Worm (Caenorhabditis elegans): ENCODE measurements around the gene C52E4.7.
A peak's percentile ranks its signal among the peaks of the same experiment; 100 is the strongest.

C52E4.7 gene

DNA sequence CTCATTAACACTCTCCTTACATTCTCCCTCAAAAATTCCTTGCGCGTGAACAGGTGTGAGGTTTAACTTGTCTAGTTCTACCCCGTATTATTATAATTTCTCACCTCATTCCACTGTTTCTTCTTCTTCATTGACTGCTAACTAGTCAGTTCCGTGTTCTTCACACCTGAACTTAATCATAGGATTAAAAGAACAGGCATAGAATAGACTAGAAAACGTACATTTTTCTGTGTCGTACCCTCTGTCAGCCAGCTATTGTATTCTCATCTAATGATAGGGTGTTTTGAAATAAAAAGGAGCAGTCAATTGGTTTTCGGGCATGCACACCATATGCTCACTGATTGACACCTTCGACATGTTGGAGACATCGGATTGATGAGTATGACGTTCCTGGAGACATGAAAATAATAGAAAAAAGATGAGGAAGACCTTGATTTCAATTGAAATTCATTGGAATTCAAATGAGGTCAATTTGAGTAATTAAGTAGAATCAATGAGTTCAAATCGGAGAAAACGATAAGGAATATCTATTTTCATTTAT lies 46.6 kb upstream of the C52E4.7 start:
- TF ChIP-seq spr-3 (GFP tag; optimal IDR thresholded peaks at IDR 0.05) (no peak), cey-2 (tag; optimal IDR thresholded peaks at IDR 0.05; ENCODE audit: borderline replicate concordance, insufficient read depth) (no peak), pqm-1 (tag; optimal IDR thresholded peaks at IDR 0.05) (no peak), rbr-2 (tag; optimal IDR thresholded peaks at IDR 0.05) (no peak), dmd-8 (GFP tag; IDR thresholded peaks at IDR 0.05) (no peak), tag-97 (GFP tag; IDR thresholded peaks at IDR 0.05) (no peak), snpc-1.2 (GFP tag; IDR thresholded peaks at IDR 0.05) (no peak), vab-7 (GFP tag; IDR thresholded peaks at IDR 0.05) (no peak), daf-16 (GFP tag; optimal IDR thresholded peaks at IDR 0.05) (no peak), daf-16 (tag; optimal IDR thresholded peaks at IDR 0.05) (no peak), nhr-10 (tag; optimal IDR thresholded peaks at IDR 0.05) (no peak), nhr-48 (tag; optimal IDR thresholded peaks at IDR 0.05) (no peak), zip-11 (GFP tag; IDR thresholded peaks at IDR 0.05) (no peak)

DNA sequence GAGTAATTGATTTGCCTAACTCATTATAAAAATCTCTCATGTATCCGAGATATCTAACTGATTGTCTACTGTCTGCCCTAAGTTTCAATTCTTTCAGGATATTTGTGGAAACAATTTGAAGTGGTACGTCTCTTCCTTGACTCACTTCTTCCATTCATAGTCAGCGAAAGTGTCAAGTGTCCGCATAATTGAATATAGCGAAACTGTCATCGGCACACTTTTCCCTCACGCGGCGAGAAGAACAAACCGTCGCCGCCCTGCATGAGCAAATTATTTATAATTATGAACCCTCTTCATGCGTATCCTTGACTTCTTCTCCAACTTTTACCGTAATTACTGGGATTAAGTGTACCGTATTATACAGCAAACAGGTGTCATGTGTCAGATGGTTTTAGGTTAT lies 45.5 kb upstream of the C52E4.7 start:
- no peak for TF ChIP-seq ceh-20 (GFP tag; IDR thresholded peaks at IDR 0.05)
- no peak for TF ChIP-seq pha-4 (GFP tag; IDR thresholded peaks at IDR 0.05)
- TF ChIP-seq pha-4 (tag; optimal IDR thresholded peaks at IDR 0.05) = no peak
- no peak for TF ChIP-seq nhr-28 (tag; optimal IDR thresholded peaks at IDR 0.05)
- no peak for TF ChIP-seq F49E8.2 (tag; optimal IDR thresholded peaks at IDR 0.05; ENCODE audit: borderline replicate concordance)
- TF ChIP-seq vab-7 (GFP tag; IDR thresholded peaks at IDR 0.05) = no peak
- no peak for TF ChIP-seq ceh-28 (tag; optimal IDR thresholded peaks at IDR 0.05)
- TF ChIP-seq ceh-62 (tag; optimal IDR thresholded peaks at IDR 0.05) = no peak

- TF ChIP-seq mxl-3 (GFP tag; optimal IDR thresholded peaks at IDR 0.05) (no peak), fos-1 (tag; optimal IDR thresholded peaks at IDR 0.05) (no peak), lin-13 (GFP tag; optimal IDR thresholded peaks at IDR 0.05) (no peak), vab-7 (GFP tag; IDR thresholded peaks at IDR 0.05) (no peak), F37D6.2 (tag; optimal IDR thresholded peaks at IDR 0.05) (no peak), duxl-1 (tag; optimal IDR thresholded peaks at IDR 0.05; ENCODE audit: poor library complexity) (no peak)
Measured at ce11 chrV:11949509-11950117, 44.5 kb upstream of the C52E4.7 start.

DNA sequence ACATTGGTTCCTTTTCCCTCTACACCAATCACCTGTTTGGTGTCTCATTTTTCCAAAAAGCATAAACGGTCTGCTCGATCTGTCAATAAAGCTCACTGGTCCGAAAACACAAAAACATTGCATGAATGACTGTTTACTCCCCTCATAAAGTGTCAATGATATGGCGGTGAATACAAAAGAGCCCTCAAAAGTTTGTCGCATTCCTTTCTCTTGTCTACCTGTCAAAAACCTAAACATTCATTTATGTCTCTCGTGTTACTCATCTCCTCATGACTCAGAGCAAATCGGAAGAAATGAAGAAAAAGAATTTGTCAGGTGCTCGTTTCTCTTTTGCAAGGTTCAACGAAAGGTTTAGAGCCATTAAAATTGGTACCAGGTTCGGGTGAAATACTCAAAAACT lies 42.9 kb upstream of the C52E4.7 start:
- TF ChIP-seq zip-11 (GFP tag; IDR thresholded peaks at IDR 0.05) = no peak
- TF ChIP-seq pha-4 (GFP tag; IDR thresholded peaks at IDR 0.05) = no peak
- peak; percentile 12 for TF ChIP-seq pha-4 (tag; optimal IDR thresholded peaks at IDR 0.05)
- no peak for TF ChIP-seq nhr-10 (tag; optimal IDR thresholded peaks at IDR 0.05)
- TF ChIP-seq php-3 (GFP tag; IDR thresholded peaks at IDR 0.05) = no peak
- no peak for TF ChIP-seq mdt-29 (GFP tag; IDR thresholded peaks at IDR 0.05)
- TF ChIP-seq nhr-77 (tag; optimal IDR thresholded peaks at IDR 0.05) = no peak
- TF ChIP-seq jun-1 (tag; optimal IDR thresholded peaks at IDR 0.05) = no peak
- TF ChIP-seq skn-1 (tag; optimal IDR thresholded peaks at IDR 0.05) = no peak
- TF ChIP-seq ZK337.2 (GFP tag; IDR thresholded peaks at IDR 0.05) = no peak
- TF ChIP-seq duxl-1 (tag; optimal IDR thresholded peaks at IDR 0.05; ENCODE audit: poor library complexity) = no peak
- TF ChIP-seq tag-97 (GFP tag; IDR thresholded peaks at IDR 0.05) = no peak
- TF ChIP-seq dmd-6 (GFP tag; IDR thresholded peaks at IDR 0.05) = no peak
- no peak for TF ChIP-seq madf-5 (GFP tag; IDR thresholded peaks at IDR 0.05)
- peak; percentile 94 for TF ChIP-seq nhr-6 (tag; optimal IDR thresholded peaks at IDR 0.05)
- TF ChIP-seq ceh-62 (tag; optimal IDR thresholded peaks at IDR 0.05) = no peak
- no peak for TF ChIP-seq dmd-9 (GFP tag; IDR thresholded peaks at IDR 0.05)
- TF ChIP-seq hlh-30 (tag; optimal IDR thresholded peaks at IDR 0.05; ENCODE audit: insufficient read depth) = peak; percentile 18
- TF ChIP-seq nhr-237 (tag; optimal IDR thresholded peaks at IDR 0.05) = no peak
- TF ChIP-seq T26A8.4 (GFP tag; IDR thresholded peaks at IDR 0.05) = no peak
- no peak for TF ChIP-seq dpl-1 (GFP tag; optimal IDR thresholded peaks at IDR 0.05)
- no peak for TF ChIP-seq Y75B8A.6 (GFP tag; IDR thresholded peaks at IDR 0.05)
